Fruit fly (Drosophila melanogaster) whole organism, embryonic: ENCODE measurements around the gene PK2-R2.

Experiments used
- CG15514 ChIP-seq: fragments of 200-800 bp; sonication (Bioruptor generic); optimal IDR thresholded peaks from 3 replicates; lab custom pipeline; 2017; ENCODE audit warnings: missing biosample characterization, missing genetic modification characterization, mild to moderate bottlenecking, moderate library complexity, missing genetic modification reagents
- CG1647 ChIP-seq: fragments of 200-800 bp; sonication (Bioruptor generic); optimal IDR thresholded peaks from 3 replicates; lab custom pipeline; 2016; ENCODE audit warnings: missing biosample characterization, missing genetic modification characterization
- Hr78 ChIP-seq, 2 experiments: fragments of 200-800 bp in 1 of 2; fragments of >200 bp in 1 of 2; sonication (Bioruptor generic) in 1 of 2; optimal IDR thresholded peaks; 2 replicates each; lab custom pipeline; 2017 to 2019; ENCODE audit warnings: missing biosample characterization in 2 of 2, missing genetic modification characterization in 2 of 2, mild to moderate bottlenecking in 1 of 2, moderate library complexity in 1 of 2
- Lpt ChIP-seq: fragments of >200 bp; optimal IDR thresholded peaks from 2 replicates; lab custom pipeline; 2018; ENCODE audit warnings: missing biosample characterization, missing genetic modification characterization
- jing ChIP-seq: fragments of 200-800 bp; sonication (Bioruptor generic); optimal IDR thresholded peaks from 2 replicates; lab custom pipeline; 2018; ENCODE audit warnings: missing biosample characterization, mild to moderate bottlenecking, missing genetic modification characterization

DNA sequence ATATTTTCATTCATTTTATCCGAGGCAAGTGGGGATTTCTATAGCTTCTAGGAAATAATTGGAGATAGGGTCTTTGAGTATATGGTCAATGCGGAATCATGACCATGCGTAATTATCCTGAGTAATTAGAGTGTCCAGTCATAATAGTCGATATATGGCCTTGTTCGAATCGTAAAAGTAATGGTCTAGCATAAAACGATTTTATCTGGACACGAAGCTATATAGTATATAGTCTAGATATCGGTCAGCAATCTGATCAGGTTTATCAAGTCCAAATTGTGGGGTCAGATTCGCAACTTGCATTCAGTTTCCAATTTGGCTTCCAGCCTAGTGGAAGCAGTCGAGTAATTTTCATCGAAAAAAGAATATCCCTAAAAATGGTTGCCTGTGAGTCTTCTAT is 31.6 kb downstream of the PK2-R2 start, which contains the start of gene CG32473:
- no peak for TF ChIP-seq jing (GFP tag; lab: Kevin White, UChicago)
- no peak for TF ChIP-seq CG1647 (GFP tag; lab: Kevin White, UChicago)
- TF ChIP-seq CG15514 (GFP tag; lab: Kevin White, UChicago), result no peak
- TF ChIP-seq Hr78 (GFP tag; optimal IDR thresholded peaks at IDR 0.05; lab: Kevin White, UChicago), result no peak
- TF ChIP-seq Lpt (GFP tag; lab: Kevin White, UChicago), result no peak
